Fruit fly (Drosophila melanogaster): ENCODE data around the gene Sytbeta.

DNA sequence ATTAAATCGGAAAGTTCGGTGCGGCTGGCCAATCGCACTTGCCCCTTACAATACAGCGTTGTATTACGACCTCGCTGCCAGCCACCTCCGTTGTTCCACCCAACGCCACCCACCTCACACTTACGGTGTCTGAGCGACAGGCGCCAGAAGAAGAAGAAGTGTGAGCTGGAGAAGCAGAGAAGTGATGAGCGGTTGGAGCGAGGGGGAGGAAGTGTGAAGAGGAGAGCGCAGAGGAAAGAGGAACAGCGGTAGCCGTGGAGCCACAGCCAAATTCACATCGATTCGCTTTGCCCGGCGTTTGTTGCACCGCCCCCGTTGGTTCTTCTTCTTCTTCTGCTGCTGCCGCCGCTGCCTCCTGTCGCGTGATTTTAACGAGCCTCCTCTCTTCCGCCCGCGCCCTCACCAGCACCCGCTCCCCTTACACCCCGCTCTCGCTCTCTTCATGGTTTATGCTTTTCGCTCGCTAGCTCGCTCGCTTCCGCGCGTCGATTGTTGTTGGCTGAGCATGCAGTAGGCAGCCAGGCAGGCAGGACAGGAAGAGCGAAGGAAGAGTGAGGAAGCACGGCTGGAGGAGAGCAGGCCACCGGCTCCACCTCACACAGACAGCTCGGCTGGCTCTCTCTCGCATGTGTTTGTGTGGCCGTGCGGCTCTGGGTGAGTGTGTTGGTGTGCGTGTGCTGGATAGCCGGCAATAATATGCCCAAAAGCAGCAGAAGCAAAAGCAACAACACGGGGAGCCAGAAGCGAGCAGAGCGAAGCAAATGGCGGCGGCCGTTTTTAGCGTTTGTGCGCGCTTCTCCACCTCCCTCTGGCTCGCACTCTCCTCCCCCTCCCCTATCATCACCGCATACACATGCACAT is 39.4 kb upstream of the Sytbeta start:
- TF ChIP-seq CTCF (optimal IDR thresholded peaks at IDR 0.05) (no peak), CG8478 (optimal IDR thresholded peaks at IDR 0.05) (no peak)
